Fruit fly (Drosophila melanogaster) whole organism, wandering third instar larva: ENCODE results near the gene CG46508.
"Not testable (repeated sequence)": the region's sequence is repeated elsewhere in the genome, so short reads cannot be mapped to it uniquely, and the experiment has no call there.

Experiments
- CG32264 ChIP-seq: fragments of 200-800 bp; sonication (Bioruptor generic); optimal IDR thresholded peaks from 2 replicates; lab custom pipeline; 2016; ENCODE audit warnings: missing biosample characterization, missing genetic modification characterization
- CG9705 ChIP-seq: fragments of 200-800 bp; sonication (Bioruptor generic); optimal IDR thresholded peaks from 2 replicates; lab custom pipeline; 2018; ENCODE audit warnings: missing biosample characterization, mild to moderate bottlenecking, missing genetic modification characterization
- CrebA ChIP-seq: fragments of 200-800 bp; sonication (Bioruptor generic); optimal IDR thresholded peaks from 2 replicates; lab custom pipeline; 2016; ENCODE audit warnings: missing biosample characterization, mild to moderate bottlenecking, missing genetic modification characterization, borderline replicate concordance
- Dfd ChIP-seq: fragments of >200 bp; optimal IDR thresholded peaks from 2 replicates; lab custom pipeline; 2017; ENCODE audit warnings: missing biosample characterization, missing genetic modification characterization
- Dif ChIP-seq: fragments of 200-275, 200-300 bp; sonication (Bioruptor generic); optimal IDR thresholded peaks from 2 replicates; lab custom pipeline; 2018; ENCODE audit warnings: missing biosample characterization, missing genetic modification characterization; ENCODE audit not compliant: partially characterized antibody
- GATAd ChIP-seq: sonication (Bioruptor generic); optimal IDR thresholded peaks from 2 replicates; lab custom pipeline; 2016; ENCODE audit warnings: missing biosample characterization, missing genetic modification characterization
- Hr83 ChIP-seq: fragments of 200-300 bp; sonication (Bioruptor generic); optimal IDR thresholded peaks from 2 replicates; lab custom pipeline; 2016; ENCODE audit warnings: missing biosample characterization, mild to moderate bottlenecking, missing genetic modification characterization, moderate library complexity; ENCODE audit not compliant: poor library complexity, severe bottlenecking
- Myc ChIP-seq: fragments of >200 bp; optimal IDR thresholded peaks from 2 replicates; lab custom pipeline; 2017
- N ChIP-seq: fragments of >200 bp; optimal IDR thresholded peaks from 2 replicates; lab custom pipeline; 2018; ENCODE audit warnings: missing biosample characterization, missing external identifiers, missing genetic modification characterization
- OdsH ChIP-seq: fragments of 200-800 bp; sonication (Bioruptor generic); optimal IDR thresholded peaks from 2 replicates; lab custom pipeline; 2016; ENCODE audit warnings: missing biosample characterization, mild to moderate bottlenecking, missing genetic modification characterization
- Sp1 ChIP-seq: fragments of 200-800 bp; sonication (Bioruptor generic); optimal IDR thresholded peaks from 3 replicates; lab custom pipeline; 2019; ENCODE audit warnings: missing biosample characterization, mild to moderate bottlenecking, missing genetic modification characterization, moderate library complexity
- Vsx2 ChIP-seq: fragments of 200-300, 225-300 bp; sonication (Bioruptor generic); optimal IDR thresholded peaks from 2 replicates; lab custom pipeline; 2018; ENCODE audit warnings: missing biosample characterization, missing genetic modification characterization; ENCODE audit not compliant: partially characterized antibody
- dl ChIP-seq, 2 experiments: fragments of 175-275, 200-275 bp in 1 of 2; fragments of 200-275 bp in 1 of 2; sonication (Bioruptor generic); optimal IDR thresholded peaks; lab custom pipeline; 2018; ENCODE audit warnings: mild to moderate bottlenecking in 2 of 2, missing biosample characterization in 2 of 2, missing genetic modification characterization in 2 of 2, moderate library complexity in 2 of 2; ENCODE audit not compliant: partially characterized antibody in 2 of 2, insufficient read depth in 1 of 2
- foxo ChIP-seq, 2 experiments: fragments of 200-800 bp; sonication (Bioruptor generic); optimal IDR thresholded peaks; 2 replicates in 1 of 2; 3 replicates in 1 of 2; lab custom pipeline; 2016 to 2017; ENCODE audit warnings: missing biosample characterization in 2 of 2, missing genetic modification characterization in 2 of 2
- fru ChIP-seq: fragments of 200-800 bp; sonication (Bioruptor generic); optimal IDR thresholded peaks from 3 replicates; lab custom pipeline; 2016; ENCODE audit warnings: missing biosample characterization, mild to moderate bottlenecking, missing genetic modification characterization
- h ChIP-seq: fragments of 200-800 bp; sonication (Bioruptor generic); optimal IDR thresholded peaks from 3 replicates; lab custom pipeline; 2016; ENCODE audit warnings: missing biosample characterization, mild to moderate bottlenecking, missing genetic modification characterization
- sv ChIP-seq: fragments of 200-800 bp; sonication (Bioruptor generic); optimal IDR thresholded peaks from 3 replicates; lab custom pipeline; 2016; ENCODE audit warnings: missing biosample characterization, missing genetic modification characterization
- tai ChIP-seq: sonication (Bioruptor generic); optimal IDR thresholded peaks from 2 replicates; lab custom pipeline; 2016; ENCODE audit warnings: missing biosample characterization, missing genetic modification characterization
- woc ChIP-seq: sonication (Bioruptor generic); optimal IDR thresholded peaks from 2 replicates; lab custom pipeline; 2016; ENCODE audit warnings: missing biosample characterization, mild to moderate bottlenecking, missing genetic modification characterization

CG46508 gene

DNA sequence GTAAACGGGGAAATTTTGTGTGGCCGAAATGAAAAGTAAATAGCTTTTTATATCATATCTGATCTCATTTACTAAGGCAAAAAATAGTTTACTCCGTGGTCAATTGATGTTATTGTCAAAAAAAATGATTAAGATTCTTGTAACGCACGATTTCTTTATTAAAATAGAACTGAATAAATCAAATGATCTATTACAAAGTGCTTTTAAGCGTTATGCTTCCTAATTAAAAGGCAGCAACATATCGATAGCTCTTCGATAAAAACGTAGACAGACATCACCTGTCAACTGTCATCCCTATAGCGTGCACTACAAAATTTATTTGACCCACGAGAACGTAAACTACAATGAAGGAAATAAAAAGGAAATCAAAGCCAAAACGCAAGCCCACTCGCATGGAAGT, at the start of gene CG46508:
Gene CG46508 (plus strand): TSS at position 301 of the 400 bp plus-strand sequence.
- TF ChIP-seq tai; N (GFP tag; lab: Kevin White, UChicago); GATAd (GFP tag; lab: Kevin White, UChicago): not testable (repeated sequence)

DNA sequence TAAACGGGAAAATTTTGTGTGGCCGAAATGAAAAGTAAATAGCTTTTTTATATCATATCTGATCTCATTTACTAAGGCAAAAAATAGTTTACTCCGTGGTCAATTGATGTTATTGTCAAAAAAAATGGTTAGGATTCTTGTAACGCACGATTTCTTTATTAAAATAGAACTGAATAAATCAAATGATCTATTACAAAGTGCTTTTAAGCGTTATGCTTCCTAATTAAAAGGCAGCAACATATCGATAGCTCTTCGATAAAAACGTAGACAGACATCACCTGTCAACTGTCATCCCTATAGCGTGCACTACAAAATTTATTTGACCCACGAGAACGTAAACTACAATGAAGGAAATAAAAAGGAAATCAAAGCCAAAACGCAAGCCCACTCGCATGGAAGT, 24.7 kb upstream of the CG46508 start, which contains the start of gene CG40813:
Gene CG40813 (plus strand): TSS at position 301 of the 400 bp plus-strand sequence.
- not testable (repeated sequence) for TF ChIP-seq foxo (GFP tag; optimal IDR thresholded peaks at IDR 0.05; lab: Kevin White, UChicago); Sp1 (GFP tag; lab: Kevin White, UChicago); CG9705 (GFP tag; lab: Kevin White, UChicago)
- TF ChIP-seq, all 38 proteins: peak for 0; not testable (repeated sequence) for 38

DNA sequence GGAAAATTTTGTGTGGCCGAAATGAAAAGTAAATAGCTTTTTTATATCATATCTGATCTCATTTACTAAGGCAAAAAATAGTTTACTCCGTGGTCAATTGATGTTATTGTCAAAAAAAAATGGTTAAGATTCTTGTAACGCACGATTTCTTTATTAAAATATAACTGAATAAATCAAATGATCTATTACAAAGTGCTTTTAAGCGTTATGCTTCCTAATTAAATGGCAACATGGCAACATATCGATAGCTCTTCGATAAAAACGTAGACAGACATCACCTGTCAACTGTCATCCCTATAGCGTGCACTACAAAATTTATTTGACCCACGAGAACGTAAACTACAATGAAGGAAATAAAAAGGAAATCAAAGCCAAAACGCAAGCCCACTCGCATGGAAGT, 20.0 kb upstream of the CG46508 start, which contains the start of gene CG46504:
Gene CG46504 (plus strand): TSS at position 301 of the 400 bp plus-strand sequence.
- not testable (repeated sequence) for TF ChIP-seq h; fru (GFP tag; lab: Kevin White, UChicago); N (GFP tag; lab: Kevin White, UChicago)

DNA sequence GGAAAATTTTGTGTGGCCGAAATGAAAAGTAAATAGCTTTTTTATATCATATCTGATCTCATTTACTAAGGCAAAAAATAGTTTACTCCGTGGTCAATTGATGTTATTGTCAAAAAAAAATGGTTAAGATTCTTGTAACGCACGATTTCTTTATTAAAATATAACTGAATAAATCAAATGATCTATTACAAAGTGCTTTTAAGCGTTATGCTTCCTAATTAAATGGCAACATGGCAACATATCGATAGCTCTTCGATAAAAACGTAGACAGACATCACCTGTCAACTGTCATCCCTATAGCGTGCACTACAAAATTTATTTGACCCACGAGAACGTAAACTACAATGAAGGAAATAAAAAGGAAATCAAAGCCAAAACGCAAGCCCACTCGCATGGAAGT, 14.9 kb upstream of the CG46508 start, which contains the start of gene CG46505:
Gene CG46505 (plus strand): TSS at position 301 of the 400 bp plus-strand sequence.
- not testable (repeated sequence) for TF ChIP-seq Dif; fru (GFP tag; lab: Kevin White, UChicago); N (GFP tag; lab: Kevin White, UChicago)

DNA sequence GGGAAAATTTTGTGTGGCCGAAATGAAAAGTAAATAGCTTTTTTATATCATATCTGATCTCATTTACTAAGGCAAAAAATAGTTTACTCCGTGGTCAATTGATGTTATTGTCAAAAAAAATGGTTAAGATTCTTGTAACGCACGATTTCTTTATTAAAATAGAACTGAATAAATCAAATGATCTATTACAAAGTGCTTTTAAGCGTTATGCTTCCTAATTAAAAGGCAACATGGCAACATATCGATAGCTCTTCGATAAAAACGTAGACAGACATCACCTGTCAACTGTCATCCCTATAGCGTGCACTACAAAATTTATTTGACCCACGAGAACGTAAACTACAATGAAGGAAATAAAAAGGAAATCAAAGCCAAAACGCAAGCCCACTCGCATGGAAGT, 9.9 kb upstream of the CG46508 start, which contains the start of gene CG46506:
Gene CG46506 (plus strand): TSS at position 301 of the 400 bp plus-strand sequence.
- TF ChIP-seq sv, OdsH, Vsx2 (GFP tag; lab: Kevin White, UChicago): not testable (repeated sequence)

DNA sequence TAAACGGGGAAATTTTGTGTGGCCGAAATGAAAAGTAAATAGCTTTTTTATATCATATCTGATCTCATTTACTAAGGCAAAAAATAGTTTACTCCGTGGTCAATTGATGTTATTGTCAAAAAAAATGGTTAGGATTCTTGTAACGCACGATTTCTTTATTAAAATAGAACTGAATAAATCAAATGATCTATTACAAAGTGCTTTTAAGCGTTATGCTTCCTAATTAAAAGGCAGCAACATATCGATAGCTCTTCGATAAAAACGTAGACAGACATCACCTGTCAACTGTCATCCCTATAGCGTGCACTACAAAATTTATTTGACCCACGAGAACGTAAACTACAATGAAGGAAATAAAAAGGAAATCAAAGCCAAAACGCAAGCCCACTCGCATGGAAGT, 4.8 kb upstream of the CG46508 start, which contains the start of gene CG46507:
Gene CG46507 (plus strand): TSS at position 301 of the 400 bp plus-strand sequence.
- TF ChIP-seq dl (GFP tag; optimal IDR thresholded peaks at IDR 0.05; lab: Kevin White, UChicago; ENCODE audit: insufficient read depth in 1 of 2, partially characterized antibody in 2 of 2); Myc (lab: Kevin White, UChicago); fru (GFP tag; lab: Kevin White, UChicago): not testable (repeated sequence)
- TF ChIP-seq, all 38 proteins: peak for 0; not testable (repeated sequence) for 38

DNA sequence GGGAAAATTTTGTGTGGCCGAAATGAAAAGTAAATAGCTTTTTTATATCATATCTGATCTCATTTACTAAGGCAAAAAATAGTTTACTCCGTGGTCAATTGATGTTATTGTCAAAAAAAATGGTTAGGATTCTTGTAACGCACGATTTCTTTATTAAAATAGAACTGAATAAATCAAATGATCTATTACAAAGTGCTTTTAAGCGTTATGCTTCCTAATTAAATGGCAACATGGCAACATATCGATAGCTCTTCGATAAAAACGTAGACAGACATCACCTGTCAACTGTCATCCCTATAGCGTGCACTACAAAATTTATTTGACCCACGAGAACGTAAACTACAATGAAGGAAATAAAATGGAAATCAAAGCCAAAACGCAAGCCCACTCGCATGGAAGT, 4.9 kb downstream of the CG46508 start, which contains the start of gene CG46509:
Gene CG46509 (plus strand): TSS at position 301 of the 400 bp plus-strand sequence.
- not testable (repeated sequence) for TF ChIP-seq Hr83 (GFP tag; lab: Kevin White, UChicago); fru (GFP tag; lab: Kevin White, UChicago); Dfd
- TF ChIP-seq, all 38 proteins: peak for 0; not testable (repeated sequence) for 38

DNA sequence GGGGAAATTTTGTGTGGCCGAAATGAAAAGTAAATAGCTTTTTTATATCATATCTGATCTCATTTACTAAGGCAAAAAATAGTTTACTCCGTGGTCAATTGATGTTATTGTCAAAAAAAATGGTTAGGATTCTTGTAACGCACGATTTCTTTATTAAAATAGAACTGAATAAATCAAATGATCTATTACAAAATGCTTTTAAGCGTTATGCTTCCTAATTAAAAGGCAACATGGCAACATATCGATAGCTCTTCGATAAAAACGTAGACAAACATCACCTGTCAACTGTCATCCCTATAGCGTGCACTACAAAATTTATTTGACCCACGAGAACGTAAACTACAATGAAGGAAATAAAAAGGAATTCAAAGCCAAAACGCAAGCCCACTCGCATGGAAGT, 9.8 kb downstream of the CG46508 start, which contains the start of gene CG46510:
Gene CG46510 (plus strand): TSS at position 301 of the 400 bp plus-strand sequence.
- TF ChIP-seq Dfd; CrebA; N (GFP tag; lab: Kevin White, UChicago): not testable (repeated sequence)

DNA sequence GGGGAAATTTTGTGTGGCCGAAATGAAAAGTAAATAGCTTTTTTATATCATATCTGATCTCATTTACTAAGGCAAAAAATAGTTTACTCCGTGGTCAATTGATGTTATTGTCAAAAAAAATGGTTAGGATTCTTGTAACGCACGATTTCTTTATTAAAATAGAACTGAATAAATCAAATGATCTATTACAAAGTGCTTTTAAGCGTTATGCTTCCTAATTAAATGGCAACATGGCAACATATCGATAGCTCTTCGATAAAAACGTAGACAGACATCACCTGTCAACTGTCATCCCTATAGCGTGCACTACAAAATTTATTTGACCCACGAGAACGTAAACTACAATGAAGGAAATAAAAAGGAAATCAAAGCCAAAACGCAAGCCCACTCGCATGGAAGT, 14.7 kb downstream of the CG46508 start, which contains the start of gene CG46511:
Gene CG46511 (plus strand): TSS at position 301 of the 400 bp plus-strand sequence.
- TF ChIP-seq CG32264, woc, Vsx2 (GFP tag; lab: Kevin White, UChicago): not testable (repeated sequence)
